Comparison of ENCODE assay signal across 2 fruit fly cellular contexts in genomic region chrX:955873-956272, dm6.
TF ChIP-seq lines count a peak whose summit lies in the region.

No protein-coding gene starts in this region.

TF ChIP-seq in whole organism, embryonic, 481 proteins besides CTCF, POLR2A, EP300 and RAD21 (continued from another document and continues in another):
- peak; percentile 11 for TF ChIP-seq CG1602 (GFP tag; optimal IDR thresholded peaks at IDR 0.05; lab: Kevin White, UChicago)
- TF ChIP-seq sisA (GFP tag; IDR thresholded peaks at IDR 0.05; lab: Robert Waterston, UW), result peak; percentile 75
- peak; percentile 51 for TF ChIP-seq CG2712 (tag; optimal IDR thresholded peaks at IDR 0.05; lab: Kevin White, UChicago)
- TF ChIP-seq Aef1 (GFP tag; IDR thresholded peaks at IDR 0.05; lab: Robert Waterston, UW), result peak; percentile 59; the same call in 2 of the 3 replicates
- TF ChIP-seq CG13624 (GFP tag; optimal IDR thresholded peaks at IDR 0.05; lab: Kevin White, UChicago), result peak; percentile 56
- TF ChIP-seq caup (GFP tag; optimal IDR thresholded peaks at IDR 0.05; lab: Kevin White, UChicago; ENCODE audit: severe bottlenecking), result peak; percentile 53
- TF ChIP-seq sqz (GFP tag; optimal IDR thresholded peaks at IDR 0.05; lab: Kevin White, UChicago), result no peak
- TF ChIP-seq Tbp (GFP tag; optimal IDR thresholded peaks at IDR 0.05; lab: Kevin White, UChicago), result no peak
- TF ChIP-seq az2 (GFP tag; optimal IDR thresholded peaks at IDR 0.05; lab: Kevin White, UChicago), result peak; percentile 55
- TF ChIP-seq Fer1 (GFP tag; optimal IDR thresholded peaks at IDR 0.05; lab: Kevin White, UChicago), result peak; percentile 75
- TF ChIP-seq ham (GFP tag; IDR thresholded peaks at IDR 0.05; lab: Robert Waterston, UW), result no peak
- no peak for TF ChIP-seq CG7987 (GFP tag; optimal IDR thresholded peaks at IDR 0.05; lab: Kevin White, UChicago)
- TF ChIP-seq NfI (GFP tag; optimal IDR thresholded peaks at IDR 0.05; lab: Kevin White, UChicago), result peak; percentile 62
- peak; percentile 30 for TF ChIP-seq wek (GFP tag; optimal IDR thresholded peaks at IDR 0.05; lab: Kevin White, UChicago)
- peak; percentile 36 for TF ChIP-seq CG30431 (GFP tag; optimal IDR thresholded peaks at IDR 0.05; lab: Kevin White, UChicago)
- TF ChIP-seq gt (GFP tag; IDR thresholded peaks at IDR 0.05; lab: Robert Waterston, UW), result no peak
- TF ChIP-seq Pdp1 (GFP tag; optimal IDR thresholded peaks at IDR 0.05; lab: Kevin White, UChicago), result peak in 1 of 2 experiments; percentile 59
- peak; percentile 40 for TF ChIP-seq CG6813 (GFP tag; optimal IDR thresholded peaks at IDR 0.05; lab: Kevin White, UChicago)
- TF ChIP-seq Ssrp (tag; optimal IDR thresholded peaks at IDR 0.05; lab: Kevin White, UChicago), result peak; percentile 57
- TF ChIP-seq trh (GFP tag; optimal IDR thresholded peaks at IDR 0.05; lab: Kevin White, UChicago), result no peak
- TF ChIP-seq slp2 (GFP tag; optimal IDR thresholded peaks at IDR 0.05; lab: Kevin White, UChicago), result peak; percentile 43
- TF ChIP-seq CG14441 (GFP tag; IDR thresholded peaks at IDR 0.05; lab: Robert Waterston, UW), result peak; percentile 63
- peak in 1 of 2 experiments; percentile 62 for TF ChIP-seq bsh (GFP tag; optimal IDR thresholded peaks at IDR 0.05; lab: Kevin White, UChicago)
- peak; percentile 18 for TF ChIP-seq Asciz (GFP tag; optimal IDR thresholded peaks at IDR 0.05; lab: Kevin White, UChicago)
- TF ChIP-seq Ravus (GFP tag; IDR thresholded peaks at IDR 0.05; lab: Robert Waterston, UW), result no peak; the same call in 1 of the 2 replicates
- TF ChIP-seq CG17912 (GFP tag; optimal IDR thresholded peaks at IDR 0.05; lab: Kevin White, UChicago), result no peak
- peak; percentile 75 for TF ChIP-seq CG12071 (GFP tag; optimal IDR thresholded peaks at IDR 0.05; lab: Kevin White, UChicago)
- TF ChIP-seq Dad (GFP tag; optimal IDR thresholded peaks at IDR 0.05; lab: Kevin White, UChicago), result peak; percentile 3
- peak; percentile 78 for TF ChIP-seq CG1603 (tag; optimal IDR thresholded peaks at IDR 0.05; lab: Kevin White, UChicago)
- no peak for TF ChIP-seq gcm (GFP tag; optimal IDR thresholded peaks at IDR 0.05; lab: Kevin White, UChicago)
- TF ChIP-seq CG11723 (GFP tag; optimal IDR thresholded peaks at IDR 0.05; lab: Kevin White, UChicago), result peak; percentile 5
- peak; percentile 34 for TF ChIP-seq CG12659 (GFP tag; optimal IDR thresholded peaks at IDR 0.05; lab: Kevin White, UChicago)
- peak; percentile 20; the same call in 1 of the 2 replicates for TF ChIP-seq MBD-R2 (GFP tag; IDR thresholded peaks at IDR 0.05; lab: Robert Waterston, UW)
- peak; percentile 3 for TF ChIP-seq btn (GFP tag; optimal IDR thresholded peaks at IDR 0.05; lab: Kevin White, UChicago)
- TF ChIP-seq Gsc (GFP tag; IDR thresholded peaks at IDR 0.05; lab: Robert Waterston, UW), result no peak
- TF ChIP-seq bcd (GFP tag; optimal IDR thresholded peaks at IDR 0.05; lab: Kevin White, UChicago), result peak; percentile 55
- peak; percentile 7 to 65 for TF ChIP-seq Hr51 (GFP tag; optimal IDR thresholded peaks at IDR 0.05; lab: Kevin White, UChicago)
- 0 out of 2 replicates have a peak, but pooled peaks have one; percentile 3 for TF ChIP-seq crol (GFP tag; IDR thresholded peaks at IDR 0.05; lab: Robert Waterston, UW)
- TF ChIP-seq ap (GFP tag; IDR thresholded peaks at IDR 0.05; lab: Robert Waterston, UW), result peak; percentile 28; the same call in 1 of the 2 replicates
- TF ChIP-seq sens-2 (GFP tag; IDR thresholded peaks at IDR 0.05; lab: Robert Waterston, UW), result no peak
- peak; percentile 30 for TF ChIP-seq pho (GFP tag; optimal IDR thresholded peaks at IDR 0.05; lab: Kevin White, UChicago)
- peak; percentile 22 for TF ChIP-seq CG18764 (GFP tag; optimal IDR thresholded peaks at IDR 0.05; lab: Kevin White, UChicago)
- TF ChIP-seq Fer3 (tag; optimal IDR thresholded peaks at IDR 0.05; lab: Kevin White, UChicago), result peak; percentile 63
- peak; percentile 90 for TF ChIP-seq sens (GFP tag; lab: Kevin White, UChicago)
- TF ChIP-seq ttk (GFP tag; IDR thresholded peaks at IDR 0.05; lab: Robert Waterston, UW), result peak; percentile 56
- no peak for TF ChIP-seq Hr39 (optimal IDR thresholded peaks at IDR 0.05; lab: Kevin White, UChicago)
- no peak for TF ChIP-seq hth (optimal IDR thresholded peaks at IDR 0.05; lab: Kevin White, UChicago)
- TF ChIP-seq pb (GFP tag; optimal IDR thresholded peaks at IDR 0.05; lab: Kevin White, UChicago), result peak; percentile 62
- peak; percentile 31; the same call in 1 of the 2 replicates for TF ChIP-seq Atf6 (GFP tag; IDR thresholded peaks at IDR 0.05; lab: Robert Waterston, UW)
- 0 out of 3 replicates have a peak, but pooled peaks have one; percentile 30 for TF ChIP-seq croc (GFP tag; conservative IDR thresholded peaks at IDR 0.05; lab: Robert Waterston, UW)
- peak; percentile 64; the same call in 2 of the 3 replicates for TF ChIP-seq CG11456 (GFP tag; IDR thresholded peaks at IDR 0.05; lab: Robert Waterston, UW)
- TF ChIP-seq CG14965 (GFP tag; optimal IDR thresholded peaks at IDR 0.05; lab: Kevin White, UChicago; ENCODE audit: borderline replicate concordance), result no peak
- peak; percentile 58 for TF ChIP-seq nmo (GFP tag; optimal IDR thresholded peaks at IDR 0.05; lab: Kevin White, UChicago)
- TF ChIP-seq da (GFP tag; optimal IDR thresholded peaks at IDR 0.05; lab: Kevin White, UChicago), result no peak
- TF ChIP-seq CG31365 (tag; optimal IDR thresholded peaks at IDR 0.05; lab: Kevin White, UChicago), result peak; percentile 15
- TF ChIP-seq eyg (GFP tag; optimal IDR thresholded peaks at IDR 0.05; lab: Kevin White, UChicago), result no peak
- TF ChIP-seq Fer2 (tag; optimal IDR thresholded peaks at IDR 0.05; lab: Kevin White, UChicago), result peak; percentile 11
- TF ChIP-seq CG4854 (GFP tag; optimal IDR thresholded peaks at IDR 0.05; lab: Kevin White, UChicago), result no peak
- TF ChIP-seq CG8281 (tag; optimal IDR thresholded peaks at IDR 0.05; lab: Kevin White, UChicago), result peak; percentile 12
- TF ChIP-seq eve (GFP tag; optimal IDR thresholded peaks at IDR 0.05; lab: Kevin White, UChicago), result peak in 1 of 2 experiments; percentile 71
- TF ChIP-seq CG10654 (GFP tag; optimal IDR thresholded peaks at IDR 0.05; lab: Kevin White, UChicago), result peak; percentile 49
- peak; percentile 73 for TF ChIP-seq CG2678 (tag; optimal IDR thresholded peaks at IDR 0.05; lab: Kevin White, UChicago)
- peak; percentile 28 for TF ChIP-seq Hand (GFP tag; optimal IDR thresholded peaks at IDR 0.05; lab: Kevin White, UChicago)
- TF ChIP-seq CG4360 (GFP tag; IDR thresholded peaks at IDR 0.05; lab: Robert Waterston, UW), result peak; percentile 45; the same call in 1 of the 2 replicates
- TF ChIP-seq CG9817 (tag; optimal IDR thresholded peaks at IDR 0.05; lab: Kevin White, UChicago), result peak; percentile 44

TF ChIP-seq in whole organism, prepupa, 60 proteins besides CTCF, POLR2A, EP300 and RAD21 (continued from another document):
- peak; percentile 25 for TF ChIP-seq CG10669 (GFP tag; optimal IDR thresholded peaks at IDR 0.05; lab: Kevin White, UChicago)
- TF ChIP-seq lz (GFP tag; optimal IDR thresholded peaks at IDR 0.05; lab: Kevin White, UChicago), result peak; percentile 9
- peak; percentile 13 for TF ChIP-seq Ets96B (tag; optimal IDR thresholded peaks at IDR 0.05; lab: Kevin White, UChicago)
- TF ChIP-seq Eip78C (GFP tag; lab: Kevin White, UChicago), result peak; percentile 32
- TF ChIP-seq CG6792 (GFP tag; optimal IDR thresholded peaks at IDR 0.05; lab: Kevin White, UChicago), result peak; percentile 1
- TF ChIP-seq CG10631 (GFP tag; optimal IDR thresholded peaks at IDR 0.05; lab: Kevin White, UChicago), result no peak
- TF ChIP-seq CG3919 (GFP tag; optimal IDR thresholded peaks at IDR 0.05; lab: Kevin White, UChicago), result peak; percentile 32
- peak; percentile 36 for TF ChIP-seq cyc (GFP tag; optimal IDR thresholded peaks at IDR 0.05; lab: Kevin White, UChicago)
- no peak for TF ChIP-seq fd59A (GFP tag; optimal IDR thresholded peaks at IDR 0.05; lab: Kevin White, UChicago)
- no peak for TF ChIP-seq CG9139 (GFP tag; optimal IDR thresholded peaks at IDR 0.05; lab: Kevin White, UChicago)
- TF ChIP-seq CG11902 (GFP tag; optimal IDR thresholded peaks at IDR 0.05; lab: Kevin White, UChicago), result no peak
- peak; percentile 19 for TF ChIP-seq esn (GFP tag; optimal IDR thresholded peaks at IDR 0.05; lab: Kevin White, UChicago)
- TF ChIP-seq svp (GFP tag; lab: Kevin White, UChicago), result peak; percentile 59
- TF ChIP-seq net (GFP tag; optimal IDR thresholded peaks at IDR 0.05; lab: Kevin White, UChicago), result no peak
- no peak for TF ChIP-seq CG34406 (GFP tag; optimal IDR thresholded peaks at IDR 0.05; lab: Kevin White, UChicago)
- TF ChIP-seq fkh (GFP tag; optimal IDR thresholded peaks at IDR 0.05; lab: Kevin White, UChicago), result no peak
